Fruit fly (Drosophila melanogaster): Measurements from ENCODE around the gene CG32436.

Gene CG32436

dm6 chr3L:21389758-21390157, 45.9 kb downstream of the CG32436 start (continued):
- TF ChIP-seq dl (GFP tag; optimal IDR thresholded peaks at IDR 0.05; ENCODE audit: insufficient read depth in 1 of 2, partially characterized antibody in 2 of 2), result no peak

- TF ChIP-seq foxo (GFP tag; optimal IDR thresholded peaks at IDR 0.05) (no peak), rgr (GFP tag; optimal IDR thresholded peaks at IDR 0.05) (no peak), Myc (optimal IDR thresholded peaks at IDR 0.05) (no peak), HLH106 (tag; optimal IDR thresholded peaks at IDR 0.05) (no peak), Hr78 (GFP tag; optimal IDR thresholded peaks at IDR 0.05) (no peak), Hr83 (GFP tag; optimal IDR thresholded peaks at IDR 0.05; ENCODE audit: poor library complexity, severe bottlenecking) (no peak), Hnf4 (GFP tag; optimal IDR thresholded peaks at IDR 0.05) (no peak), N (GFP tag; optimal IDR thresholded peaks at IDR 0.05) (no peak), br (GFP tag; optimal IDR thresholded peaks at IDR 0.05) (no peak), tai (GFP tag; optimal IDR thresholded peaks at IDR 0.05) (no peak), h (GFP tag; optimal IDR thresholded peaks at IDR 0.05) (no peak), ey (GFP tag; optimal IDR thresholded peaks at IDR 0.05) (no peak), CrebA (GFP tag; optimal IDR thresholded peaks at IDR 0.05; ENCODE audit: borderline replicate concordance) (no peak), lola (GFP tag; optimal IDR thresholded peaks at IDR 0.05) (no peak), Dfd (GFP tag; optimal IDR thresholded peaks at IDR 0.05) (no peak), woc (GFP tag; optimal IDR thresholded peaks at IDR 0.05) (no peak), Mio (GFP tag; optimal IDR thresholded peaks at IDR 0.05) (no peak), GATAd (GFP tag; optimal IDR thresholded peaks at IDR 0.05) (no peak), Rel (GFP tag; optimal IDR thresholded peaks at IDR 0.05) (no peak), Rel (tag; optimal IDR thresholded peaks at IDR 0.05) (no peak)
Observed at dm6 chr3L:21390431-21390830, 46.6 kb downstream of the CG32436 start.

- TF ChIP-seq brk (GFP tag; optimal IDR thresholded peaks at IDR 0.05), result no peak
- TF ChIP-seq woc (GFP tag; optimal IDR thresholded peaks at IDR 0.05), result no peak
- TF ChIP-seq Abd-B (GFP tag; optimal IDR thresholded peaks at IDR 0.05), result no peak
- TF ChIP-seq CrebA (GFP tag; optimal IDR thresholded peaks at IDR 0.05; ENCODE audit: borderline replicate concordance), result no peak
- no peak for TF ChIP-seq pan (optimal IDR thresholded peaks at IDR 0.05)
- TF ChIP-seq sv (GFP tag; optimal IDR thresholded peaks at IDR 0.05), result no peak
- TF ChIP-seq fru (GFP tag; optimal IDR thresholded peaks at IDR 0.05), result no peak
- no peak for TF ChIP-seq CG32264 (GFP tag; optimal IDR thresholded peaks at IDR 0.05)
- no peak for TF ChIP-seq dl (GFP tag; optimal IDR thresholded peaks at IDR 0.05; ENCODE audit: insufficient read depth in 1 of 2, partially characterized antibody in 2 of 2)
- TF ChIP-seq dsf (GFP tag; optimal IDR thresholded peaks at IDR 0.05; ENCODE audit: borderline replicate concordance), result no peak
- TF ChIP-seq Dfd (GFP tag; optimal IDR thresholded peaks at IDR 0.05), result no peak
- no peak for TF ChIP-seq Hnf4 (GFP tag; optimal IDR thresholded peaks at IDR 0.05)
Observed at dm6 chr3L:21398156-21398555, 54.3 kb downstream of the CG32436 start.

dm6 chr3L:21400206-21400605, 56.4 kb downstream of the CG32436 start:
- TF ChIP-seq Mio (GFP tag; optimal IDR thresholded peaks at IDR 0.05), result no peak
- TF ChIP-seq Vsx2 (GFP tag; optimal IDR thresholded peaks at IDR 0.05; ENCODE audit: partially characterized antibody), result no peak
- TF ChIP-seq Myc (optimal IDR thresholded peaks at IDR 0.05), result no peak
- TF ChIP-seq CrebA (GFP tag; optimal IDR thresholded peaks at IDR 0.05; ENCODE audit: borderline replicate concordance), result no peak
- TF ChIP-seq CG9705 (GFP tag; optimal IDR thresholded peaks at IDR 0.05), result no peak
- no peak for TF ChIP-seq psq (GFP tag; optimal IDR thresholded peaks at IDR 0.05)
- no peak for TF ChIP-seq br (GFP tag; optimal IDR thresholded peaks at IDR 0.05)
- no peak for TF ChIP-seq Hr83 (GFP tag; optimal IDR thresholded peaks at IDR 0.05; ENCODE audit: poor library complexity, severe bottlenecking)
- TF ChIP-seq tai (GFP tag; optimal IDR thresholded peaks at IDR 0.05), result no peak
- TF ChIP-seq GATAd (GFP tag; optimal IDR thresholded peaks at IDR 0.05), result no peak
- no peak for TF ChIP-seq dmrt93B (GFP tag; optimal IDR thresholded peaks at IDR 0.05)
- no peak for TF ChIP-seq foxo (GFP tag; optimal IDR thresholded peaks at IDR 0.05)
- TF ChIP-seq pan (optimal IDR thresholded peaks at IDR 0.05), result no peak
- no peak for TF ChIP-seq CG32264 (GFP tag; optimal IDR thresholded peaks at IDR 0.05)

dm6 chr3L:21402552-21402951, 58.7 kb downstream of the CG32436 start:
- TF ChIP-seq rgr (GFP tag; optimal IDR thresholded peaks at IDR 0.05), result no peak
- no peak for TF ChIP-seq dmrt93B (GFP tag; optimal IDR thresholded peaks at IDR 0.05)
- no peak for TF ChIP-seq fru (GFP tag; optimal IDR thresholded peaks at IDR 0.05)
- TF ChIP-seq foxo (GFP tag; optimal IDR thresholded peaks at IDR 0.05), result no peak
- TF ChIP-seq pan (optimal IDR thresholded peaks at IDR 0.05), result no peak
- TF ChIP-seq HLH106 (tag; optimal IDR thresholded peaks at IDR 0.05), result no peak
- no peak for TF ChIP-seq Dif (GFP tag; optimal IDR thresholded peaks at IDR 0.05; ENCODE audit: partially characterized antibody)
- no peak for TF ChIP-seq sage (GFP tag; optimal IDR thresholded peaks at IDR 0.05)
- TF ChIP-seq Vsx2 (GFP tag; optimal IDR thresholded peaks at IDR 0.05; ENCODE audit: partially characterized antibody), result no peak
- no peak for TF ChIP-seq br (GFP tag; optimal IDR thresholded peaks at IDR 0.05)
- TF ChIP-seq Hr78 (GFP tag; optimal IDR thresholded peaks at IDR 0.05), result no peak
- TF ChIP-seq CG9705 (GFP tag; optimal IDR thresholded peaks at IDR 0.05), result no peak
- TF ChIP-seq dl (GFP tag; optimal IDR thresholded peaks at IDR 0.05; ENCODE audit: insufficient read depth in 1 of 2, partially characterized antibody in 2 of 2), result no peak
- TF ChIP-seq lola (GFP tag; optimal IDR thresholded peaks at IDR 0.05), result no peak
- TF ChIP-seq dsf (GFP tag; optimal IDR thresholded peaks at IDR 0.05; ENCODE audit: borderline replicate concordance), result no peak

Data from whole organism, wandering third instar larva.